Worm (Caenorhabditis elegans) whole organism, midembryonic: ENCODE results near the gene F31E9.6.

ENCODE experiments used
- T22C8.4 ChIP-seq: fragments of 200-800 bp; sonication (Bioruptor generic); IDR thresholded peaks from 2 replicates; pipeline ENCODE4 v1.3.6; 2022; ENCODE audit warnings: missing genetic modification characterization, missing compliant biosample characterization
- flt-1 ChIP-seq: fragments of 200-800 bp; sonication (Bioruptor generic); IDR thresholded peaks from 2 replicates; pipeline ENCODE4 v1.3.6; 2022; ENCODE audit warnings: missing genetic modification characterization, missing compliant biosample characterization
- klf-2 ChIP-seq: fragments of 200-800 bp; sonication (Bioruptor generic); conservative IDR thresholded peaks from 2 replicates; pipeline ENCODE4 v1.3.6; 2022; ENCODE audit warnings: missing genetic modification reagents, missing genetic modification characterization, missing compliant biosample characterization
- med-1 ChIP-seq: sonication (generic microtip); optimal IDR thresholded peaks from 2 replicates; lab custom pipeline; 2017; ENCODE audit warnings: missing genetic modification characterization, mild to moderate bottlenecking, missing compliant biosample characterization, antibody characterized with exemption, missing genetic modification reagents; ENCODE audit not compliant: insufficient read depth
- ref-1 ChIP-seq: fragments of 200-800 bp; sonication (Bioruptor generic); conservative IDR thresholded peaks from 2 replicates; pipeline ENCODE4 v1.3.6; 2022; ENCODE audit warnings: missing genetic modification reagents, missing genetic modification characterization, missing compliant biosample characterization
- tab-1 ChIP-seq: fragments of 200-800 bp; sonication (Bioruptor generic); IDR thresholded peaks from 2 replicates; pipeline ENCODE4 v1.3.6; 2022; ENCODE audit warnings: missing genetic modification characterization, missing compliant biosample characterization
- ztf-23 ChIP-seq: fragments of 200-800 bp; sonication (Bioruptor generic); IDR thresholded peaks from 2 replicates; pipeline ENCODE4 v1.3.6; 2022; ENCODE audit warnings: missing genetic modification reagents, missing genetic modification characterization, missing compliant biosample characterization

DNA sequence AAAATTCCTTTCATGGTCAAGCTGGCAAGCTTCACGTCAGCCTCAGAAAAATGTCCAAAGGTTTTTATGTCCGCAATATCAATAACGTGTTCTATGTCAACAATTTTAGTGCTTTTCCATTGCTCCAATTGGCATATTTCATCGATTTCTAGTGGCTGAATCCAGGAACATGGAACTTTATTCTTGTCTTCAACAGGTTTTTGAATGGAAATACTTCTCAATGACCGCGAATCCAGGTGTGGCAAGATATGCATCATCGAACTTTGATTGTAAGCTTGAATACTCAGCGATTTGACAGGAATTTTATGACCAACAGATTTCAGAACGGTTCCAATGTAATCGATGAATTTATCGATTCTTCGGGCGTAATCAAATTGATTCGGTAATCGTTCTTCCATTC, 16.3 kb downstream of the F31E9.6 start:
- TF ChIP-seq klf-2 (GFP tag; lab: Robert Waterston, UW) (no peak), flt-1 (GFP tag; lab: Robert Waterston, UW) (no peak), T22C8.4 (GFP tag; lab: Robert Waterston, UW) (no peak), ref-1 (GFP tag; lab: Robert Waterston, UW) (no peak), ztf-23 (GFP tag; lab: Robert Waterston, UW) (no peak), med-1 (GFP tag; lab: Kevin White, UChicago) (no peak), tab-1 (GFP tag; lab: Robert Waterston, UW) (no peak)
